Fruit fly (Drosophila melanogaster): ENCODE results near the gene mtgo.

mtgo gene

DNA sequence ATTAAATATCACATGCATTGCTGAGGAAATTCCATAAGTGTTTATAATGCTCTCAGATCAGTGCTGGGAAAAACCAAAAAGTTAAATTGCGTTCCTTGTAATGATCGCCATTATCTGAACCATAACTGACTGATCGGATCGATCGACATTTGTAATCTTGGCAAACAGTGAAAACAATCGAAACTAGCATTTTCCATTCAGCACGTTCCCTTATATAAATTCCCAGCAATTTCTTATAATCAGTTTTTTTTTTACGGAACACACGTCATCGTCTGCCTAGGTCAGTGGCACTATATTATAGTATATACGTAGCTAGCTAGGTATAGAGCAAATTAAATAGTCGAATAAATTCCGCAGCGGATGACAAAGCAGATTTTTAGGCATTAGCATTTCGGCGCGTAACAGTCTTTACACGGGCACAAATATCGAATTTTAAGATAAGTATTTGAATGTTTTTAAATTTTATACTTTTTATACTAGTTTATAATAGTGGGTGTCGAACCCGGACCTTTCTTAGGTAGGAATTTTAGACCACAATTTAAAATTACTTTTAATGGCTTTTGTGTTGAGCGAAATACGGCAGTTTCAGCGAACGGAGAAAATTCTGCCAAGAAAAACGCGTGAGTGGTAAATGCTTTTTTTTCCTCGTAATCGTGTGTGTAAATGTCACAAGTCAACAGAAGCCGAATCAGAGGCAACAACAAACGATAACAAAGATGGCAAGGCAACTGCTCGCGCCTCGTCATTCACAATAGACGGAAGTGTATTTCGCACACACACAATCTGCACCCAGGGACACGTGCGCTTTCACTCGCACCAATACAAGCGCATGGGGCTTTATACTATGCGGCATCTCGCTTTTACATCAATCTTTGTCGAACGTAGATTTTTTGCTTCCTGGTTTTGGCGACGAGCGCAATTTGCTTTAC, 15.1 kb upstream of the mtgo start:
- TF ChIP-seq CG6163 (GFP tag; IDR thresholded peaks at IDR 0.05) (peak; percentile 64), CG11762 (GFP tag; optimal IDR thresholded peaks at IDR 0.05; ENCODE audit: insufficient read depth) (no peak), dac (GFP tag; optimal IDR thresholded peaks at IDR 0.05) (no peak), CG6854 (GFP tag; optimal IDR thresholded peaks at IDR 0.05) (peak; percentile 27), CG15336 (GFP tag; IDR thresholded peaks at IDR 0.05) (0 out of 2 replicates have a peak, but pooled peaks have one; percentile 10), fd59A (GFP tag; optimal IDR thresholded peaks at IDR 0.05) (peak; percentile 8), cyc (GFP tag; optimal IDR thresholded peaks at IDR 0.05) (no peak), fkh (GFP tag; optimal IDR thresholded peaks at IDR 0.05) (peak; percentile 63), Lpt (GFP tag; optimal IDR thresholded peaks at IDR 0.05) (peak; percentile 23), Sox102F (GFP tag; optimal IDR thresholded peaks at IDR 0.05) (no peak), pdm3 (GFP tag; optimal IDR thresholded peaks at IDR 0.05) (no peak), CG8119 (GFP tag; IDR thresholded peaks at IDR 0.05) (0 out of 3 replicates have a peak, but pooled peaks have one; percentile 24), Eip78C (GFP tag) (peak; percentile 76), CG3919 (GFP tag; optimal IDR thresholded peaks at IDR 0.05) (peak; percentile 9), CG9139 (GFP tag; optimal IDR thresholded peaks at IDR 0.05) (peak; percentile 32), CG16779 (tag; optimal IDR thresholded peaks at IDR 0.05) (no peak), CG4318 (GFP tag; optimal IDR thresholded peaks at IDR 0.05) (no peak), Sox14 (GFP tag; optimal IDR thresholded peaks at IDR 0.05) (peak; percentile 17), eg (GFP tag; IDR thresholded peaks at IDR 0.05) (peak; percentile 33; the same call in 1 of the 3 replicates), ss (GFP tag; optimal IDR thresholded peaks at IDR 0.05) (peak in 1 of 2 experiments; percentile 21), CG6808 (GFP tag; optimal IDR thresholded peaks at IDR 0.05) (peak; percentile 12), svp (GFP tag) (peak; percentile 97)

- TF ChIP-seq CG15336 (GFP tag; IDR thresholded peaks at IDR 0.05) (no peak), Hr39 (GFP tag; optimal IDR thresholded peaks at IDR 0.05) (no peak), pdm3 (GFP tag; optimal IDR thresholded peaks at IDR 0.05) (peak; percentile 10), CG6854 (GFP tag; optimal IDR thresholded peaks at IDR 0.05) (no peak), CG32006 (GFP tag; optimal IDR thresholded peaks at IDR 0.05) (peak; percentile 12), Sox15 (GFP tag; optimal IDR thresholded peaks at IDR 0.05) (no peak), Eip78C (GFP tag) (peak; percentile 4), CG10631 (GFP tag; optimal IDR thresholded peaks at IDR 0.05) (no peak), Hr4 (GFP tag; optimal IDR thresholded peaks at IDR 0.05) (peak; percentile 3), ss (GFP tag; optimal IDR thresholded peaks at IDR 0.05) (no peak), Blimp-1 (GFP tag; optimal IDR thresholded peaks at IDR 0.05) (no peak), Sox14 (GFP tag; optimal IDR thresholded peaks at IDR 0.05) (no peak), CG6163 (GFP tag; IDR thresholded peaks at IDR 0.05) (no peak; the same call in 2 of the 3 replicates)
Measured at dm6 chr2L:16530414-16530771, 14.4 kb upstream of the mtgo start.

DNA sequence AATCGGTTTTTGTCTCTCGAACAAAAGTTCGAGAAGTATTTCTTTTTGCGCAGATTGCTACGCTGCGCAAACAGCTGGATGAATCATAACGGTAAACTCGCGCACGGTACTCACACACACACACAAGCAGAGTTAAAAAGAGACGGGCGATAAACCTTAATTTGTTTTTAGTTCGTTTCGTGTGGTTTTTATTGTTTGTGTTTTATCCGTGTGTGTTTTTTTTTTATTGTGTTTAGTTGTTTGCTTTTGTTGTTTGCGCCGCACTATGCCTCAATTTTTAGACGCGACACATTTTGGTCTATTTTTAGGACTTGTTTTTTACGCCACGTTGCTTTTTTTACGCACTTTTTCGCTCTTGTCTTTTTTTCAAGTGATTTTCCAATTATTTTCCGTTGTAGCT, 14.0 kb upstream of the mtgo start:
- peak; percentile 48; the same call in 2 of the 3 replicates for TF ChIP-seq CG6163 (GFP tag; IDR thresholded peaks at IDR 0.05)
- TF ChIP-seq eg (GFP tag; IDR thresholded peaks at IDR 0.05): peak; percentile 76
- TF ChIP-seq CG3032 (tag; optimal IDR thresholded peaks at IDR 0.05): no peak
- peak; percentile 50; the same call in 1 of the 3 replicates for TF ChIP-seq CG8119 (GFP tag; IDR thresholded peaks at IDR 0.05)
- TF ChIP-seq fkh (GFP tag; optimal IDR thresholded peaks at IDR 0.05): peak; percentile 81
- peak; percentile 18 for TF ChIP-seq CG6276 (GFP tag; optimal IDR thresholded peaks at IDR 0.05)
- peak; percentile 28 for TF ChIP-seq Eip78C (GFP tag)
- no peak for TF ChIP-seq CG11762 (GFP tag; optimal IDR thresholded peaks at IDR 0.05; ENCODE audit: insufficient read depth)

- peak; percentile 17 for TF ChIP-seq Eip78C (GFP tag)
- peak; percentile 30 for TF ChIP-seq fkh (GFP tag; optimal IDR thresholded peaks at IDR 0.05)
- TF ChIP-seq CG15336 (GFP tag; IDR thresholded peaks at IDR 0.05): no peak
- TF ChIP-seq CG11762 (GFP tag; optimal IDR thresholded peaks at IDR 0.05; ENCODE audit: insufficient read depth): no peak
Measured at dm6 chr2L:16531507-16532134, 13.2 kb upstream of the mtgo start.

Measured in whole organism, prepupa.